Worm (Caenorhabditis elegans) whole organism, L2 larva: Measurements from ENCODE around the gene F11C1.7.

ENCODE experiments used
- C34F6.9 ChIP-seq: fragments of 150-350 bp; optimal IDR thresholded peaks from 2 replicates; lab custom pipeline; 2014; ENCODE audit warnings: missing biosample characterization, missing genetic modification characterization
- aly-2 ChIP-seq: fragments of 150-350 bp; optimal IDR thresholded peaks from 2 replicates; lab custom pipeline; 2014; ENCODE audit warnings: missing biosample characterization, missing genetic modification characterization
- blmp-1 ChIP-seq: sonication (generic microtip); optimal IDR thresholded peaks from 2 replicates; lab custom pipeline; 2017; ENCODE audit warnings: missing genetic modification characterization, mild to moderate bottlenecking, missing compliant biosample characterization, antibody characterized with exemption, moderate library complexity; ENCODE audit not compliant: insufficient read depth
- ceh-82 ChIP-seq: fragments of 150-350 bp; optimal IDR thresholded peaks from 2 replicates; lab custom pipeline; 2014; ENCODE audit warnings: missing biosample characterization, missing genetic modification characterization
- fos-1 ChIP-seq: fragments of 150-350 bp; optimal IDR thresholded peaks from 2 replicates; lab custom pipeline; 2014; ENCODE audit warnings: missing biosample characterization, missing genetic modification characterization
- nhr-11 ChIP-seq: fragments of 150-350 bp; optimal IDR thresholded peaks from 2 replicates; lab custom pipeline; 2014; ENCODE audit warnings: missing biosample characterization, missing genetic modification characterization
- nhr-12 ChIP-seq: fragments of 150-350 bp; optimal IDR thresholded peaks from 2 replicates; lab custom pipeline; 2014; ENCODE audit warnings: missing biosample characterization, missing genetic modification characterization
- nhr-21 ChIP-seq: fragments of 150-350 bp; optimal IDR thresholded peaks from 2 replicates; lab custom pipeline; 2014; ENCODE audit warnings: missing biosample characterization, missing genetic modification characterization
- nhr-237 ChIP-seq: fragments of 150-350 bp; optimal IDR thresholded peaks from 2 replicates; lab custom pipeline; 2014; ENCODE audit warnings: missing biosample characterization, missing genetic modification characterization
- unc-39 ChIP-seq: fragments of 150-350 bp; optimal IDR thresholded peaks from 2 replicates; lab custom pipeline; 2014; ENCODE audit warnings: missing biosample characterization, missing genetic modification characterization
- ztf-4 ChIP-seq: fragments of 150-350 bp; optimal IDR thresholded peaks from 2 replicates; lab custom pipeline; 2014; ENCODE audit warnings: missing biosample characterization, missing genetic modification characterization

ce11 chrX:12987119-12987518, 2.0 kb upstream of the F11C1.7 start, which contains the start of gene mff-1:
- no peak for TF ChIP-seq nhr-237 (tag; lab: Kevin White, UChicago)
- no peak for TF ChIP-seq C34F6.9 (tag; lab: Kevin White, UChicago)
- TF ChIP-seq fos-1, result no peak
- TF ChIP-seq ztf-4 (tag; lab: Kevin White, UChicago), result no peak
- no peak for TF ChIP-seq blmp-1 (tag; lab: Kevin White, UChicago)
- TF ChIP-seq nhr-11 (tag; lab: Kevin White, UChicago), result no peak
- TF ChIP-seq nhr-12 (tag; lab: Kevin White, UChicago), result no peak
- TF ChIP-seq aly-2, result no peak
- no peak for TF ChIP-seq ceh-82 (tag; lab: Kevin White, UChicago)
- TF ChIP-seq unc-39 (tag; lab: Kevin White, UChicago), result no peak
- TF ChIP-seq nhr-21 (tag; lab: Kevin White, UChicago), result no peak
